Worm (Caenorhabditis elegans) whole organism, L2 larva: ENCODE results near the gene mspn-1.

Experiments
- C34F6.9 ChIP-seq: fragments of 150-350 bp; optimal IDR thresholded peaks from 2 replicates; lab custom pipeline; 2014; ENCODE audit warnings: missing biosample characterization, missing genetic modification characterization
- F13H6.1 ChIP-seq: sonication (generic microtip); optimal IDR thresholded peaks from 2 replicates; lab custom pipeline; 2016; ENCODE audit warnings: missing genetic modification characterization, missing compliant biosample characterization
- R02D3.7 ChIP-seq: fragments of 150-350 bp; optimal IDR thresholded peaks from 2 replicates; lab custom pipeline; 2014; ENCODE audit warnings: missing biosample characterization, missing genetic modification characterization
- Y55F3AM.14 ChIP-seq: fragments of 200-800 bp; sonication (Bioruptor generic); optimal IDR thresholded peaks from 2 replicates; lab custom pipeline; 2018; ENCODE audit warnings: mild to moderate bottlenecking, missing genetic modification characterization, missing compliant biosample characterization
- ZK546.5 ChIP-seq: sonication (generic microtip); optimal IDR thresholded peaks from 2 replicates; lab custom pipeline; 2017; ENCODE audit warnings: missing biosample characterization, missing genetic modification characterization
- alr-1 ChIP-seq: fragments of 150-350 bp; optimal IDR thresholded peaks from 2 replicates; lab custom pipeline; 2014; ENCODE audit warnings: missing biosample characterization, missing genetic modification characterization
- aly-2 ChIP-seq: fragments of 150-350 bp; optimal IDR thresholded peaks from 2 replicates; lab custom pipeline; 2014; ENCODE audit warnings: missing biosample characterization, missing genetic modification characterization
- ama-1 ChIP-seq: fragments of 150-350 bp; optimal IDR thresholded peaks from 2 replicates; lab custom pipeline; 2018; ENCODE audit warnings: inconsistent platforms
- blmp-1 ChIP-seq: sonication (generic microtip); optimal IDR thresholded peaks from 2 replicates; lab custom pipeline; 2017; ENCODE audit warnings: missing genetic modification characterization, mild to moderate bottlenecking, missing compliant biosample characterization, antibody characterized with exemption, moderate library complexity; ENCODE audit not compliant: insufficient read depth
- ceh-16 ChIP-seq: fragments of 150-350 bp; optimal IDR thresholded peaks from 2 replicates; lab custom pipeline; 2014; ENCODE audit warnings: missing biosample characterization, missing genetic modification characterization
- crh-2 ChIP-seq: sonication (generic microtip); optimal IDR thresholded peaks from 2 replicates; lab custom pipeline; 2017; ENCODE audit warnings: missing biosample characterization, missing genetic modification characterization
- dmd-4 ChIP-seq: sonication (generic microtip); optimal IDR thresholded peaks from 2 replicates; lab custom pipeline; 2017; ENCODE audit warnings: missing biosample characterization, missing genetic modification characterization
- egl-27 ChIP-seq: sonication (generic microtip); optimal IDR thresholded peaks from 3 replicates; lab custom pipeline; 2017; ENCODE audit warnings: missing biosample characterization, missing genetic modification reagents, missing genetic modification characterization
- elt-1 ChIP-seq: fragments of 150-350 bp; optimal IDR thresholded peaks from 2 replicates; lab custom pipeline; 2014; ENCODE audit warnings: missing biosample characterization, missing genetic modification characterization
- elt-3 ChIP-seq: sonication (generic microtip); optimal IDR thresholded peaks from 2 replicates; lab custom pipeline; 2017; ENCODE audit warnings: missing biosample characterization, missing genetic modification characterization
- fos-1 ChIP-seq: fragments of 150-350 bp; optimal IDR thresholded peaks from 2 replicates; lab custom pipeline; 2014; ENCODE audit warnings: missing biosample characterization, missing genetic modification characterization
- gmeb-1 ChIP-seq: fragments of 150-350 bp; optimal IDR thresholded peaks from 2 replicates; lab custom pipeline; 2014; ENCODE audit warnings: missing biosample characterization, missing genetic modification characterization
- lin-11 ChIP-seq: fragments of 150-350 bp; sonication (generic microtip); optimal IDR thresholded peaks from 2 replicates; lab custom pipeline; 2014; ENCODE audit warnings: missing biosample characterization, missing genetic modification characterization, inconsistent platforms, mixed read lengths
- lin-13 ChIP-seq: fragments of 150-350 bp; optimal IDR thresholded peaks from 2 replicates; lab custom pipeline; 2014; ENCODE audit warnings: missing biosample characterization, missing genetic modification reagents, missing genetic modification characterization
- lin-39 ChIP-seq: fragments of 150-350 bp; optimal IDR thresholded peaks from 2 replicates; lab custom pipeline; 2014; ENCODE audit warnings: missing biosample characterization, missing genetic modification reagents, missing genetic modification characterization
- lsy-2 ChIP-seq, 2 experiments: fragments of 150-350 bp in 1 of 2; sonication (generic microtip) in 1 of 2; optimal IDR thresholded peaks; 2 replicates each; lab custom pipeline; 2014 to 2017; ENCODE audit warnings: missing biosample characterization in 2 of 2, missing genetic modification characterization in 2 of 2
- mab-5 ChIP-seq: fragments of 150-350 bp; optimal IDR thresholded peaks from 2 replicates; lab custom pipeline; 2014; ENCODE audit warnings: missing biosample characterization, missing genetic modification characterization
- mbf-1 ChIP-seq: sonication (generic microtip); optimal IDR thresholded peaks from 2 replicates; lab custom pipeline; 2017; ENCODE audit warnings: missing biosample characterization, missing genetic modification characterization
- mdl-1 ChIP-seq, 2 experiments: fragments of 150-350 bp in 1 of 2; sonication (generic microtip) in 1 of 2; optimal IDR thresholded peaks; 2 replicates each; lab custom pipeline; 2017; ENCODE audit warnings: missing biosample characterization in 2 of 2, missing genetic modification characterization in 2 of 2
- nhr-11 ChIP-seq: fragments of 150-350 bp; optimal IDR thresholded peaks from 2 replicates; lab custom pipeline; 2014; ENCODE audit warnings: missing biosample characterization, missing genetic modification characterization
- nhr-129 ChIP-seq: fragments of 150-350 bp; optimal IDR thresholded peaks from 2 replicates; lab custom pipeline; 2014; ENCODE audit warnings: missing biosample characterization, missing genetic modification characterization
- nhr-21 ChIP-seq: fragments of 150-350 bp; optimal IDR thresholded peaks from 2 replicates; lab custom pipeline; 2014; ENCODE audit warnings: missing biosample characterization, missing genetic modification characterization
- nhr-23 ChIP-seq: fragments of 150-350 bp; optimal IDR thresholded peaks from 2 replicates; lab custom pipeline; 2014; ENCODE audit warnings: missing biosample characterization, missing genetic modification reagents, missing genetic modification characterization
- nhr-25 ChIP-seq: fragments of 150-350 bp; sonication (generic microtip); optimal IDR thresholded peaks from 3 replicates; lab custom pipeline; 2014; ENCODE audit warnings: missing biosample characterization, missing genetic modification characterization
- nhr-6 ChIP-seq: fragments of 150-350 bp; optimal IDR thresholded peaks from 2 replicates; lab custom pipeline; 2014; ENCODE audit warnings: missing biosample characterization, missing genetic modification characterization
- nhr-77 ChIP-seq: fragments of 150-350 bp; optimal IDR thresholded peaks from 2 replicates; lab custom pipeline; 2014; ENCODE audit warnings: missing biosample characterization, missing genetic modification characterization
- peb-1 ChIP-seq: fragments of 150-350 bp; optimal IDR thresholded peaks from 2 replicates; lab custom pipeline; 2014; ENCODE audit warnings: missing biosample characterization, missing genetic modification characterization
- sem-4 ChIP-seq: fragments of 150-350 bp; optimal IDR thresholded peaks from 2 replicates; lab custom pipeline; 2014; ENCODE audit warnings: missing biosample characterization, missing genetic modification reagents, missing genetic modification characterization
- sma-3 ChIP-seq: sonication (generic microtip); optimal IDR thresholded peaks from 2 replicates; lab custom pipeline; 2016; ENCODE audit warnings: missing genetic modification reagents, missing genetic modification characterization, missing compliant biosample characterization
- snpc-4 ChIP-seq: fragments of 150-350 bp; optimal IDR thresholded peaks from 2 replicates; lab custom pipeline; 2014; ENCODE audit warnings: missing biosample characterization, missing genetic modification characterization
- unc-55 ChIP-seq: fragments of 150-350 bp; sonication (generic microtip); optimal IDR thresholded peaks from 3 replicates; lab custom pipeline; 2014; ENCODE audit warnings: missing biosample characterization, missing genetic modification reagents, missing genetic modification characterization
- unc-62 ChIP-seq: fragments of 150-350 bp; optimal IDR thresholded peaks from 2 replicates; lab custom pipeline; 2014; ENCODE audit warnings: missing biosample characterization, missing genetic modification reagents, missing genetic modification characterization
- zag-1 ChIP-seq: fragments of 150-350 bp; optimal IDR thresholded peaks from 2 replicates; lab custom pipeline; 2014; ENCODE audit warnings: missing biosample characterization, missing genetic modification characterization
- ztf-1 ChIP-seq: fragments of 200-800 bp; sonication (Bioruptor generic); conservative IDR thresholded peaks from 2 replicates; pipeline ENCODE4 v1.3.6; 2022; ENCODE audit warnings: missing genetic modification characterization, missing compliant biosample characterization
- ztf-11 ChIP-seq: sonication (generic microtip); optimal IDR thresholded peaks from 2 replicates; lab custom pipeline; 2017; ENCODE audit warnings: missing biosample characterization, missing genetic modification characterization
- ztf-4 ChIP-seq: fragments of 150-350 bp; optimal IDR thresholded peaks from 2 replicates; lab custom pipeline; 2014; ENCODE audit warnings: missing biosample characterization, missing genetic modification characterization

Gene mspn-1

DNA sequence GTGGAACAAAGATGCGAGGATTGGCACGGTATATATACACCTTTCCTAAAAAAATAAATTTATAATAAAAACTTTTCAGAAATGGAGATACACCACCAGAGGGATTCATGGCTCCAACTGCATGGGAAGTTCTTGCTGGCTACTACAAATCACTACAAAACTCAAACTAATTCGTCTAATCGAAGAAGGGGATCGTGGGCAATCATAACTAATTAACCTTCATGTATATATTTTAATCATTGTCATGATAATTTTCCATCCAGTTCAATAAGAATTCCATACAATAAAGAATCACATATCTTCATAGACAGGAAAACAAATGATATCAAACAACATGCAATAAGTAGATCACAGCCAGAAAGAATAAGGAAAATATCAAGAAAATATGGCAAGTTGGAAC lies 13.7 kb upstream of the mspn-1 start:
- no peak for TF ChIP-seq dmd-4 (tag; lab: Kevin White, UChicago)
- no peak for TF ChIP-seq C34F6.9 (tag; lab: Kevin White, UChicago)
- no peak for TF ChIP-seq aly-2 (tag; lab: Kevin White, UChicago)
- no peak for TF ChIP-seq ama-1
- no peak for TF ChIP-seq ztf-11
- no peak for TF ChIP-seq ZK546.5 (tag; lab: Kevin White, UChicago)
- no peak for TF ChIP-seq elt-1 (tag; lab: Kevin White, UChicago)
- no peak for TF ChIP-seq mdl-1 (tag; optimal IDR thresholded peaks at IDR 0.05; lab: Kevin White, UChicago)
- no peak for TF ChIP-seq mab-5 (tag; lab: Kevin White, UChicago)
- no peak for TF ChIP-seq mbf-1 (tag; lab: Kevin White, UChicago)
- TF ChIP-seq nhr-77 (tag; lab: Kevin White, UChicago), result no peak
- TF ChIP-seq zag-1 (tag; lab: Kevin White, UChicago), result no peak
- TF ChIP-seq Y55F3AM.14 (GFP tag; lab: Kevin White, UChicago), result no peak

DNA sequence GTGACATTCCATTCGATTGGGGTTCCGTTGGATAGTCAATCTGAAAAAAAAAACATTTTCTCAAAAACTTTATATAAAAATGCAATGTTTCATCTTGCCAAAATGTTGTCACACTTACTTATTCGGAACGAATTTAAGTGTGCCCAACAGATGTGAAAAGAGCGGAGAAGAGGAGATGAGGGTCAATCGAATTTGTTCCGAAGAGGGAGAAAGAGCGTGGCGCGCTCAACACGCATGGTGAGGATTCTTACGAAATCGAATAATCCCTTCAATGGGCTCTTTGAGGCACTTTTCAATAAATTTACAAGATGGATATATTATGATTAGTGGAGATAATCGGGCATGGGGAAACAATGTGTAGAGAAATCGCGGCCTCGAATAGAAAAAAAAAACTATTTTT lies 7.0 kb upstream of the mspn-1 start:
- TF ChIP-seq zag-1 (tag; lab: Kevin White, UChicago) (peak; percentile 34), ztf-1 (GFP tag; lab: Robert Waterston, UW) (no peak)

DNA sequence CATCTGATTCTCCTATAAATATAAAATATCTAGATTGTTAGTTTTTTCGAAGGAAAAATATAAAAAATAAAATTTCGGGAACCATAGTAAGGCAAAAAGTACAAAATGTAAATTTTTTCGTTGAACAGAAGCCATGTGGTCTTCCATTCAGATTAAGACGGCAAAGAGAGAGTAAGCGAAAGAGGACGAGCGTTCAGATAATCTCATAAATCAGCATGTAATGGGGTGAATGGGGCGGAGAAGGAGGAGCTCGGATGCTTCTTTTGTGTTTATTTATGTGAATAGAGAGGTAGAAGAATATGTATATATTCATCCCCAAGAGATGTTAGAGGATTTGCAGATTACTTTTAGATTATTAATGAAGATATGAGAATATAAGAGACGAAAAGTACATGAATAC lies 3.4 kb upstream of the mspn-1 start, which contains the start of gene pxf-1:
TSS of gene pxf-1 (minus strand) at position 14 of the 400 bp plus-strand sequence.
- TF ChIP-seq mab-5 (tag; lab: Kevin White, UChicago) (peak; percentile 39), nhr-25 (no peak), ztf-4 (tag; lab: Kevin White, UChicago) (no peak), mbf-1 (tag; lab: Kevin White, UChicago) (no peak), fos-1 (no peak), lin-13 (no peak), lin-39 (no peak), R02D3.7 (tag; lab: Kevin White, UChicago) (no peak)

DNA sequence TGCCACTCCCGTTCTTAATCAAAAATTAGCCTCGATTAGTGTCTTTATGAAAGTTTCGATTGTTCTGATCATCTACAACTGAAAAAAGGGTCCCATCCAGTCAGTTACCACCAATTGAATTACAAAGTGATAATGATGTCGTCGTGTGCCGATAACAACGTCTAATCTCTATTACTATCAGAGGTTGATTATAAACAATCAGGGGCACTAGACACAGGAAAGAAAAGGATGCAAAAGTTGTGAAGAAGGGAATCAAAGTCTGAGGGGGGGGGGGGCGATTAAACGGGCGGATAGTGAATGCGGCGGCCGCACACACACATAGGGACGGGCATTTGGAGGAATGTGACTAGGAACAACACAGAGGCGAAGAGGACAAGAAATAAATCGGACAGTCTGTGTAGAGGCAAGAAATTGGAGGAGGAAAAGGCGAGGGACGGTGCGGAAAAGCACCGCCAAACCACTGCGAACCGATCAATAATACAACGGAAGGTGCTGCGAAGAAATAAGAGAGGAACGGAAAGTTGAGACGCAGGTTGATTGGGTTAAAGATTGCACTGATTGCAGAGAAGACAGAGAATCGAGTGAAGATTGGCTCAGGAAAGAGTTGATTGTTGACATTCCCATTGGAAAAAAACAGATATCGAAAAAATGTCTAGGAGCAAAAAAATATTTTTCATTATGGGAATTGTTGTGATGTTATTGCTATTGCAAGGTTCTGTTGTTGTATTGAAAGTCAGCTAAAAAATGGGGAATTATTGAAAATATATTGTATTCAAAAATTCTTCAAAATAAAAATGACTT lies 2.6 kb upstream of the mspn-1 start:
- TF ChIP-seq egl-27 (tag; lab: Kevin White, UChicago), result no peak
- no peak for TF ChIP-seq gmeb-1 (tag; lab: Kevin White, UChicago)
- TF ChIP-seq lin-11, result no peak
- peak; percentile 4 for TF ChIP-seq F13H6.1
- no peak for TF ChIP-seq aly-2 (tag; lab: Kevin White, UChicago)
- TF ChIP-seq nhr-11 (tag; lab: Kevin White, UChicago), result no peak
- TF ChIP-seq sem-4, result peak; percentile 12
- no peak for TF ChIP-seq mab-5 (tag; lab: Kevin White, UChicago)
- no peak for TF ChIP-seq nhr-21
- no peak for TF ChIP-seq Y55F3AM.14 (GFP tag; lab: Kevin White, UChicago)
- peak; percentile 42 for TF ChIP-seq peb-1 (tag; lab: Kevin White, UChicago)
- TF ChIP-seq ZK546.5 (tag; lab: Kevin White, UChicago), result no peak
- TF ChIP-seq alr-1, result no peak
- peak; percentile 15 for TF ChIP-seq C34F6.9 (tag; lab: Kevin White, UChicago)
- no peak for TF ChIP-seq snpc-4
- peak in 1 of 2 experiments; percentile 16 for TF ChIP-seq lsy-2 (tag; optimal IDR thresholded peaks at IDR 0.05; lab: Kevin White, UChicago)
- no peak for TF ChIP-seq ztf-4 (tag; lab: Kevin White, UChicago)
- TF ChIP-seq mdl-1 (tag; optimal IDR thresholded peaks at IDR 0.05; lab: Kevin White, UChicago), result no peak
- TF ChIP-seq unc-55 (GFP tag; lab: Kevin White, UChicago), result no peak
- no peak for TF ChIP-seq nhr-77 (tag; lab: Kevin White, UChicago)
- no peak for TF ChIP-seq unc-62 (GFP tag; lab: Kevin White, UChicago)
- no peak for TF ChIP-seq zag-1 (tag; lab: Kevin White, UChicago)
- no peak for TF ChIP-seq ztf-1 (GFP tag; lab: Robert Waterston, UW)
- no peak for TF ChIP-seq crh-2 (tag; lab: Kevin White, UChicago)

DNA sequence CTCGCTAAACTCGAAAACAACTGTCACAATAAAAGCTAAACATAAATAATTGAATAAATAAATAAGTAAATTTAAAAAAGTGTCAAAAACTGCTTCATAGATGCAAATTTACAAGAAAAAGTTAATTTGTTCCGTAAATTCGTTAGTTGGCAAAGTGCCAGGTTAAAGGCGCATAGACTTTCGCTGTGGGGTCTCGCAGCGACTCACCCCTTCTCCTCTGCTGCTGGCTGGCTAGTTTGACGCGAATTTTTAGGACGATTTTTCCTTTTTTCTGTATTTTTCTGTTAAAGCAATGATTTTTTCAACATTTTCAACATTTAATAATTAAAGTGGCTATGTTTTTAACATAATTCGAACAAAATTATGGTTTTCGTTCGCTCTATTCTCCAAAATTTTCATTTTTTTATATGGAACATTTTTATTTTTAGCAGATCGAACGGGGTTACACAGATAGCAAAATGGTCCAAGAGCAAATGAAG lies 1.5 kb upstream of the mspn-1 start, which contains the start of gene rack-1:
TSS of gene rack-1 (plus strand) at position 429 of the 479 bp plus-strand sequence.
- TF ChIP-seq R02D3.7 (tag; lab: Kevin White, UChicago), result no peak
- no peak for TF ChIP-seq nhr-6 (tag; lab: Kevin White, UChicago)
- TF ChIP-seq gmeb-1 (tag; lab: Kevin White, UChicago), result peak; percentile 63
- TF ChIP-seq nhr-129, result peak; percentile 60
- TF ChIP-seq ztf-11, result no peak
- peak; percentile 33 for TF ChIP-seq lin-13
- TF ChIP-seq lsy-2 (tag; optimal IDR thresholded peaks at IDR 0.05; lab: Kevin White, UChicago), result peak; percentile 38 to 82
- peak; percentile 6 for TF ChIP-seq lin-11
- TF ChIP-seq C34F6.9 (tag; lab: Kevin White, UChicago), result peak; percentile 66
- TF ChIP-seq F13H6.1, result peak; percentile 34
- TF ChIP-seq nhr-21, result peak; percentile 27
- TF ChIP-seq elt-3 (tag; lab: Kevin White, UChicago), result no peak
- peak; percentile 23 for TF ChIP-seq fos-1
- no peak for TF ChIP-seq mab-5 (tag; lab: Kevin White, UChicago)
- peak; percentile 35 for TF ChIP-seq sma-3
- TF ChIP-seq nhr-23 (tag; lab: Kevin White, UChicago), result no peak
- TF ChIP-seq unc-55 (GFP tag; lab: Kevin White, UChicago), result peak; percentile 83
- peak; percentile 34 for TF ChIP-seq nhr-25
- peak; percentile 12 for TF ChIP-seq egl-27 (tag; lab: Kevin White, UChicago)
- TF ChIP-seq nhr-11 (tag; lab: Kevin White, UChicago), result no peak
- peak; percentile 47 for TF ChIP-seq ceh-16 (tag; lab: Kevin White, UChicago)
- no peak for TF ChIP-seq blmp-1 (tag; lab: Kevin White, UChicago)
- peak; percentile 79 for TF ChIP-seq crh-2 (tag; lab: Kevin White, UChicago)
